Fruit fly (Drosophila melanogaster) S2 (cell line): Measurements from ENCODE around the gene Hmbs.

Experiments
- CG8478 ChIP-seq: fragments of >200 bp; optimal IDR thresholded peaks from 2 replicates; lab custom pipeline; 2018
- CTCF ChIP-seq, 2 experiments: fragments of >200 bp; optimal IDR thresholded peaks; 2 replicates each; lab custom pipeline; 2018

- no peak for TF ChIP-seq CTCF (optimal IDR thresholded peaks at IDR 0.05; lab: Kevin White, UChicago)
- TF ChIP-seq CG8478 (lab: Kevin White, UChicago) = no peak
Measured at dm6 chr3L:1346956-1347587, 12.4 kb downstream of the Hmbs start.
